Fruit fly (Drosophila melanogaster) whole organism, wandering third instar larva: Measurements from ENCODE around the gene GatA.

ENCODE experiments used
- Abd-B ChIP-seq: fragments of >200 bp; optimal IDR thresholded peaks from 2 replicates; lab custom pipeline; 2017; ENCODE audit warnings: missing biosample characterization, missing genetic modification characterization
- GATAd ChIP-seq: sonication (Bioruptor generic); optimal IDR thresholded peaks from 2 replicates; lab custom pipeline; 2016; ENCODE audit warnings: missing biosample characterization, missing genetic modification characterization
- N ChIP-seq: fragments of >200 bp; optimal IDR thresholded peaks from 2 replicates; lab custom pipeline; 2018; ENCODE audit warnings: missing biosample characterization, missing external identifiers, missing genetic modification characterization
- dmrt93B ChIP-seq: fragments of 200-800 bp; sonication (Bioruptor generic); optimal IDR thresholded peaks from 2 replicates; lab custom pipeline; 2018; ENCODE audit warnings: missing biosample characterization, mild to moderate bottlenecking, missing genetic modification characterization
- h ChIP-seq: fragments of 200-800 bp; sonication (Bioruptor generic); optimal IDR thresholded peaks from 3 replicates; lab custom pipeline; 2016; ENCODE audit warnings: missing biosample characterization, mild to moderate bottlenecking, missing genetic modification characterization
- psq ChIP-seq: fragments of 200-800 bp; sonication (Bioruptor generic); optimal IDR thresholded peaks from 3 replicates; lab custom pipeline; 2017; ENCODE audit warnings: missing biosample characterization, mild to moderate bottlenecking, missing genetic modification characterization, moderate library complexity
- usp ChIP-seq: fragments of >200 bp; optimal IDR thresholded peaks from 2 replicates; lab custom pipeline; 2017; ENCODE audit warnings: missing biosample characterization, missing genetic modification characterization

dm6 chr3R:19044638-19045037 is 16.0 kb upstream of the GatA start:
- TF ChIP-seq psq (GFP tag; lab: Kevin White, UChicago) (no peak), Abd-B (no peak), N (no peak), h (GFP tag; lab: Kevin White, UChicago) (no peak), dmrt93B (GFP tag; lab: Kevin White, UChicago) (no peak), GATAd (GFP tag; lab: Kevin White, UChicago) (no peak), usp (GFP tag; lab: Kevin White, UChicago) (no peak)
